Fruit fly (Drosophila melanogaster): ENCODE data around the gene Eig71Eg.

Eig71Eg gene

DNA sequence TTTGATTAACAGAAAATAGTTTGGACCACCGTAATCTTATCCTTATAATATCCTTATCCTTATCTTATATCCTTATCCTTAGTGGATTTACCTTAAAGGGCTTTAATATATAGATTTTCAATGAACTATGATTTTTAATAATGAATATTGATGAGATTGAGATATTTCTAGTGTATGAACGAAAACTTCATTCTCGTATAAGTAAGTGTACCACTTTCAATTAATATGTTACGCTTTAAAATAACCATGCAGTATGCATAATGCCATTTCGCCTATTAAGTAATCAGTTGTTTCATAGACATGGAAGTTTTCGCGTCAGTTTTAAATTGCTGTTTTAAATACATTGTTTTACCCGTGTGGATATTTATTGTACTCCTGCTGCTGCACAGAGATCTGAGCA is 22.0 kb downstream of the Eig71Eg start, which contains the start of gene CG7304:
TSS of gene CG7304 (plus strand) at position 301 of the 400 bp plus-strand sequence.
- TF ChIP-seq EcR (GFP tag; optimal IDR thresholded peaks at IDR 0.05) (no peak), CG8478 (optimal IDR thresholded peaks at IDR 0.05) (no peak), psq (optimal IDR thresholded peaks at IDR 0.05) (no peak), pan (optimal IDR thresholded peaks at IDR 0.05) (no peak), Dll (optimal IDR thresholded peaks at IDR 0.05) (no peak)

- no peak for TF ChIP-seq pan (optimal IDR thresholded peaks at IDR 0.05)
- no peak for TF ChIP-seq psq (optimal IDR thresholded peaks at IDR 0.05)
- TF ChIP-seq Dll (optimal IDR thresholded peaks at IDR 0.05) = no peak
- TF ChIP-seq usp (GFP tag; optimal IDR thresholded peaks at IDR 0.05) = no peak
- no peak for TF ChIP-seq EcR (GFP tag; optimal IDR thresholded peaks at IDR 0.05)
- no peak for TF ChIP-seq CG8478 (optimal IDR thresholded peaks at IDR 0.05)
Observed at dm6 chr3L:15683345-15683922, 26.0 kb downstream of the Eig71Eg start, which contains the start of the genes CG7579 and Pgant8. CG7579 (minus strand) TSS chr3L:15683445. Pgant8 (plus strand) TSS chr3L:15683872.

DNA sequence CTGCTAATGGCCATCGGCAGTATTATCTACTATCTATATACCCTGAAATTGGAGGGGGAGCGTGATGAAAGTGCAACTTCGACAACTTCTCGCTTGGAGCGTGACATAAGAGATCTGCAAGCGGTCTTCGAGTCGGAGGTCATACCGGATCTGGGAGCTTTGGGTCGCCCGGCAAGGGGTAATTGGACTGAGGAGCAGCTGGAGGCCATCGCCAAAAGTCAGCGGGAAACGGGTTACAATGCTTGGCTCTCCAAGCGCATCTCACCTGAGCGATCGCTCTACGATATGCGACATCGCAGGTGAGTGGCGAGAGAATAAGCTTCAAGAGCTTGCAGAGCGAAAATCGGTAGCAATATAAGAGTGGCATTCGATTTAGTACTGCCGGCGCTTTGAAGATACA is 26.6 kb downstream of the Eig71Eg start:
- TF ChIP-seq EcR (GFP tag; optimal IDR thresholded peaks at IDR 0.05) (no peak), Dll (optimal IDR thresholded peaks at IDR 0.05) (no peak), psq (optimal IDR thresholded peaks at IDR 0.05) (no peak), CG8478 (optimal IDR thresholded peaks at IDR 0.05) (no peak), usp (GFP tag; optimal IDR thresholded peaks at IDR 0.05) (no peak)

- no peak for TF ChIP-seq usp (GFP tag; optimal IDR thresholded peaks at IDR 0.05)
- no peak for TF ChIP-seq Dll (optimal IDR thresholded peaks at IDR 0.05)
- no peak for TF ChIP-seq pan (optimal IDR thresholded peaks at IDR 0.05)
- TF ChIP-seq psq (optimal IDR thresholded peaks at IDR 0.05) = no peak
- no peak for TF ChIP-seq EcR (GFP tag; optimal IDR thresholded peaks at IDR 0.05)
- TF ChIP-seq CG8478 (optimal IDR thresholded peaks at IDR 0.05) = no peak
Observed at dm6 chr3L:15687802-15688201, 30.4 kb downstream of the Eig71Eg start, which contains the start of gene CG34452. CG34452 (minus strand) TSS chr3L:15687902.

DNA sequence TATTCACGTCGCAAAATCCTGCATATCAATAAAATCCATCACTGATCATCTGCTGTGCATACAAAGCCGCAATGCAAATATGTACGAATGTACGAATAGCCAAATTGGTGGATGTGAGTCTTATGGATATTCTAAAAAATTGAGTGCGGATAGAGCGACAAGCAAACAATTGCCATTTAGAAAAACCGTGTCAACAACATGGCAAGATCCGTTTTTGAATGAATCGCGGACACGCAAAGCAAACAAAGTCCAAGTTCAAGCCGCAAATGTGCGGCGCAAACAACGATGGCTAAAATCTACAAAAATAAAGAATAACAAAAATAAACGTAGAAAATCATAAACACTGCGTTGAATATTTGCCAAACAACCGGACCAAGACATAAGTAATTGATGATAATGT is 32.1 kb downstream of the Eig71Eg start:
- no peak for TF ChIP-seq pan (optimal IDR thresholded peaks at IDR 0.05)
- no peak for TF ChIP-seq usp (GFP tag; optimal IDR thresholded peaks at IDR 0.05)
- TF ChIP-seq psq (optimal IDR thresholded peaks at IDR 0.05) = no peak
- TF ChIP-seq Dll (optimal IDR thresholded peaks at IDR 0.05) = no peak
- TF ChIP-seq EcR (GFP tag; optimal IDR thresholded peaks at IDR 0.05) = no peak
- TF ChIP-seq CG8478 (optimal IDR thresholded peaks at IDR 0.05) = no peak

DNA sequence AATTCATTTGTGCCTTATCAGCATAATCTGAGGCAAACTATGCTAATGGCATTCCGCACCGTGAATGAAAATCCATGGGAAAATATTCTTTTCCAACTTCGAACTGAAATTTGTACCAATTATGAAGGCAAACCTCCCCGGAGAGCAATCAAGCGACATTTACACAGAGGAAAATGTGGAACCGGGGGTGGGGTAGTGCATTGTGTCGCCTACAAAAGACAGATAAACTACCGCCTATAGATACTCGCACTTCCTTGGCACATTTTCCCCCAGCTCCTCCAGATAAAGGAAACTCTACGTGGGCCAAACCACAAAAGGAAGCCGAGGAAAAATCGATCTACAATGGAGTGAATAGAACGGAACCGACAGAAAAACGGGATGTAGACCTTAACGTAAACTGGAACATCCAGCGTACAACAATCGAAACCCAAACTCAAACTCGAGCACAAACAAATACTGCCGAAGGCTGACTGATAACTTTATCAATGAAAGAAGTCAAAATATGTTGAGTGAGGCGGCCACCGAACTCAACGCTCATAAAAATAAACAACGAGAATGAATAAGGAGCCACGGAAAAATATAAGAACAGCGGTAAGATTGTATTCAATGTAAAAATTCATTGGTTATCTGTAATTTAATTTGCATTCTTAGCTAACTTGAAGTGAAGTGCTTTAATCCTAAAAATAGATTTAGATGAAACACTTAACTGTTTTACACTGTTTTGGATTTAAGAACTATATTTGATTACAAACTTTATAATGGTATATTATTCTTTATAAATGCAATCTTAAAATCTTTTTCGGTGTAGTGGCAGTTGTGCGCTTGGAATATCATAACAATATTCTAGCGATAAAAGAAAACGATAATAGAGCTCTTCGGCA is 33.5 kb downstream of the Eig71Eg start:
- TF ChIP-seq pan (optimal IDR thresholded peaks at IDR 0.05) (no peak), usp (GFP tag; optimal IDR thresholded peaks at IDR 0.05) (no peak), EcR (GFP tag; optimal IDR thresholded peaks at IDR 0.05) (peak in 1 of 2 experiments; percentile 22), psq (optimal IDR thresholded peaks at IDR 0.05) (no peak), Dll (optimal IDR thresholded peaks at IDR 0.05) (no peak), CG8478 (optimal IDR thresholded peaks at IDR 0.05) (no peak)

- TF ChIP-seq pan (optimal IDR thresholded peaks at IDR 0.05) = no peak
- no peak for TF ChIP-seq Dll (optimal IDR thresholded peaks at IDR 0.05)
- no peak for TF ChIP-seq psq (optimal IDR thresholded peaks at IDR 0.05)
- no peak for TF ChIP-seq EcR (GFP tag; optimal IDR thresholded peaks at IDR 0.05)
- TF ChIP-seq usp (GFP tag; optimal IDR thresholded peaks at IDR 0.05) = no peak
- TF ChIP-seq CG8478 (optimal IDR thresholded peaks at IDR 0.05) = no peak
Observed at dm6 chr3L:15691968-15692367, 34.5 kb downstream of the Eig71Eg start, which contains the start of gene CG34451. CG34451 (minus strand) TSS chr3L:15692068.

DNA sequence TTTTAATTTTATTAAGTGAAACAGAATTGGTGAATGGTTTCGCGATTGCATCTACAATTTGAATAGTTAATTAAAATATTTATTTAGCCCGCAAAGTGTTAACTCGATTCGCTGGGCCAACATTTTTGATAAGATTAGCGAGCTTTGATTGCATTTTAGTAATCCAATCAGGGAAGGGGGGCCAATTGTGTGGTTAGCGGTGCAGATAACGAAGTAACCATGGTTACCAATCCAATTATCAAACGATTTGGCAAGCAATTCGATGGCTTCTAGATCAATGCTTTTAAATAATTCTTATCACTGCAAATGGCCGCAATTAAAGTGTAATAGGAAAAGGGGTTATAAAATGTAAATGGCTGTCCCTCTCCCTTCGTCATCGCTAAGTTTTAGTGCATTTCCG is 35.0 kb downstream of the Eig71Eg start:
- TF ChIP-seq psq (optimal IDR thresholded peaks at IDR 0.05) (no peak), EcR (GFP tag; optimal IDR thresholded peaks at IDR 0.05) (no peak), pan (optimal IDR thresholded peaks at IDR 0.05) (no peak), usp (GFP tag; optimal IDR thresholded peaks at IDR 0.05) (no peak), CG8478 (optimal IDR thresholded peaks at IDR 0.05) (no peak), Dll (optimal IDR thresholded peaks at IDR 0.05) (no peak)

DNA sequence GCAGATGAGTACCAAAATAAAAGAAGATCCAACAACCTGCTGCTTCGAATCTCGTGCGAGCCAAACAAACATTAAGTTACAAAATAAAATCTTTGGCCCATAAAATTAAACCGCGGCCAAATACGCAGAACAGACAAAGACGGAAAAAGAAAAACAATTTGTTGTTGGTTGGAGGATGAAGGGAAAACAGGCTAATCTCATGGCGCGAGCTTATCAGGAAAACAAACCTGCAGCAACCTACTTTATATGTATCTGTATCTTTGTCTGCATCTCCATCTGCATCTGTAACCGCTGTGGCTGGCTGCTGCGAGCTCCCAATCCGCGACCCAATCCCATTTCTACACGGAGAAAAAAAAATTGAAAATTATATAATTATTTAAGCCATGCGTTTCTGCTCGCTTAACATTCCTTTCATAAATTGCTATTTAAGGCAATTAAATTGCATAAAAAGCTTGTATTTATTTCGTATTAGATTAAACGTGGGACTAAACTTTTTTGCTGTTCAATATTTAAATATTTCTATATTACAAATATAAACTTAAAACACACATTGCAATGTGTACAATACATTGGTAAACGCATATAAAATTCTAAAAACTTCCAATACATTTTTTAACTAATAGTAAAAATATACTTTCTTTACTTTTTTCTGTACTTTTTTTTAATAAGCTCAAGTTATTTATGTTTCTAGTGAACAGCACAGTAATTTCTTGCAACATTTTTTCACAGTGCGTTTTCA is 35.5 kb downstream of the Eig71Eg start:
- no peak for TF ChIP-seq psq (optimal IDR thresholded peaks at IDR 0.05)
- TF ChIP-seq EcR (GFP tag; optimal IDR thresholded peaks at IDR 0.05) = no peak
- TF ChIP-seq usp (GFP tag; optimal IDR thresholded peaks at IDR 0.05) = no peak
- no peak for TF ChIP-seq pan (optimal IDR thresholded peaks at IDR 0.05)
- TF ChIP-seq Dll (optimal IDR thresholded peaks at IDR 0.05) = no peak
- no peak for TF ChIP-seq CG8478 (optimal IDR thresholded peaks at IDR 0.05)

- TF ChIP-seq EcR (GFP tag; optimal IDR thresholded peaks at IDR 0.05) (no peak), psq (optimal IDR thresholded peaks at IDR 0.05) (no peak), usp (GFP tag; optimal IDR thresholded peaks at IDR 0.05) (no peak), Dll (optimal IDR thresholded peaks at IDR 0.05) (no peak), pan (optimal IDR thresholded peaks at IDR 0.05) (no peak), CG8478 (optimal IDR thresholded peaks at IDR 0.05) (no peak)
Observed at dm6 chr3L:15694406-15694805, 37.0 kb downstream of the Eig71Eg start.

DNA sequence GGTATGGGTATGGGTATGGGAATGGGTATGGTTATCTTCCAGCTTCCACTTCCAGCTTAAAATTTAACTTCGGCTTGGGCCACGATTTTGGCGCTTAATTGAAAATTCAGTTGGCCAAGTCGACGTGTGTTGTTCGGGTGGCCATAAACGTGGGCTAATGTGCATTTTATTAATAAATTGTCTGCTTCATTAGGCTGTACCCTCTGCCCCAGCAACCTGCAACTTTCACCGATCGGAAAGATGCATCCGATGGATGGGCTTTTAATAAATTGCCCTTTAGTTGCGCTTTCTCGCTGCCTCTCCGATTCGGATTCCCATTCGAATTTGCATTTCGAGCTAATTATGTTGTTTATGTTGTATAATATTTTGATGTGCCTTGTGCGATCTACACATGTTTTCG is 37.8 kb downstream of the Eig71Eg start:
- TF ChIP-seq usp (GFP tag; optimal IDR thresholded peaks at IDR 0.05) (no peak), Dll (optimal IDR thresholded peaks at IDR 0.05) (no peak), pan (optimal IDR thresholded peaks at IDR 0.05) (no peak), EcR (GFP tag; optimal IDR thresholded peaks at IDR 0.05) (no peak), psq (optimal IDR thresholded peaks at IDR 0.05) (no peak), CG8478 (optimal IDR thresholded peaks at IDR 0.05) (no peak)

Data from whole organism.